Fruit fly (Drosophila melanogaster): ENCODE results near the gene Myc.

Gene Myc

dm6 chrX:3396837-3397495, 24.0 kb downstream of the Myc start (continued):
- peak; percentile 44; the same call in 2 of the 3 replicates for TF ChIP-seq tgo (GFP tag; IDR thresholded peaks at IDR 0.05)
- TF ChIP-seq emc (GFP tag; optimal IDR thresholded peaks at IDR 0.05), result no peak
- no peak for TF ChIP-seq trh (GFP tag; optimal IDR thresholded peaks at IDR 0.05)
- no peak for TF ChIP-seq CG11696 (GFP tag; IDR thresholded peaks at IDR 0.05)
- TF ChIP-seq hbn (GFP tag; IDR thresholded peaks at IDR 0.05; ENCODE audit: partially characterized antibody), result no peak; the same call in 1 of the 2 replicates
- peak; percentile 62 for TF ChIP-seq CG31441 (GFP tag; IDR thresholded peaks at IDR 0.05)
- no peak for TF ChIP-seq CG7928 (GFP tag; optimal IDR thresholded peaks at IDR 0.05)
- peak; percentile 73 for TF ChIP-seq Xrp1 (GFP tag; IDR thresholded peaks at IDR 0.05)
- TF ChIP-seq Mad (GFP tag; optimal IDR thresholded peaks at IDR 0.05), result no peak
- TF ChIP-seq CG6654 (GFP tag; optimal IDR thresholded peaks at IDR 0.05), result no peak
- TF ChIP-seq gcm2 (GFP tag; optimal IDR thresholded peaks at IDR 0.05), result no peak
- TF ChIP-seq gce (GFP tag; IDR thresholded peaks at IDR 0.05), result no peak
- TF ChIP-seq Nf-YC (tag; optimal IDR thresholded peaks at IDR 0.05), result no peak
- no peak for TF ChIP-seq CG9876 (GFP tag; optimal IDR thresholded peaks at IDR 0.05)
- TF ChIP-seq wdn (GFP tag; IDR thresholded peaks at IDR 0.05), result no peak
- no peak for TF ChIP-seq CG6175 (GFP tag; IDR thresholded peaks at IDR 0.05)
- TF ChIP-seq grau (tag; optimal IDR thresholded peaks at IDR 0.05), result peak; percentile 66

- TF ChIP-seq lab (GFP tag; optimal IDR thresholded peaks at IDR 0.05), result no peak
- TF ChIP-seq Med (GFP tag), result peak; percentile 51
- TF ChIP-seq Camta (GFP tag; optimal IDR thresholded peaks at IDR 0.05), result no peak
- TF ChIP-seq CG32532 (GFP tag; IDR thresholded peaks at IDR 0.05), result peak; percentile 51; the same call in 1 of the 2 replicates
- TF ChIP-seq yki (optimal IDR thresholded peaks at IDR 0.05), result no peak
- TF ChIP-seq Eip74EF (GFP tag; optimal IDR thresholded peaks at IDR 0.05), result peak in 1 of 2 experiments; percentile 74
- TF ChIP-seq prd (optimal IDR thresholded peaks at IDR 0.05), result no peak
- TF ChIP-seq prd (GFP tag; IDR thresholded peaks at IDR 0.05), result 0 out of 3 replicates have a peak, but pooled peaks have one; percentile 23
- no peak for TF ChIP-seq CG16815 (GFP tag; optimal IDR thresholded peaks at IDR 0.05)
- TF ChIP-seq Hey (tag; optimal IDR thresholded peaks at IDR 0.05), result no peak
- no peak for TF ChIP-seq vfl (GFP tag; optimal IDR thresholded peaks at IDR 0.05)
- TF ChIP-seq chinmo (GFP tag; IDR thresholded peaks at IDR 0.05; ENCODE audit: partially characterized antibody), result 0 out of 4 replicates have a peak, but pooled peaks have one; percentile 28
- TF ChIP-seq CkIIα-i1 (GFP tag; IDR thresholded peaks at IDR 0.05), result no peak
- no peak for TF ChIP-seq Sry-δ (GFP tag; optimal IDR thresholded peaks at IDR 0.05)
- peak; percentile 2 for TF ChIP-seq CG12769 (tag; optimal IDR thresholded peaks at IDR 0.05)
- TF ChIP-seq CG10543 (GFP tag; optimal IDR thresholded peaks at IDR 0.05), result peak; percentile 10
- TF ChIP-seq sob (GFP tag; IDR thresholded peaks at IDR 0.05), result 0 out of 2 replicates have a peak, but pooled peaks have one; percentile 10
- TF ChIP-seq tio (GFP tag; optimal IDR thresholded peaks at IDR 0.05), result no peak
- peak; percentile 83 for TF ChIP-seq CG9215 (GFP tag; IDR thresholded peaks at IDR 0.05)
- TF ChIP-seq shn (GFP tag; optimal IDR thresholded peaks at IDR 0.05), result no peak
- peak; percentile 37 for TF ChIP-seq sug (tag; optimal IDR thresholded peaks at IDR 0.05)
- no peak for TF ChIP-seq CG4820 (GFP tag; optimal IDR thresholded peaks at IDR 0.05)
- no peak for TF ChIP-seq Sin3A (optimal IDR thresholded peaks at IDR 0.05)
- TF ChIP-seq CG8924 (tag; optimal IDR thresholded peaks at IDR 0.05), result no peak
- peak; percentile 82 for TF ChIP-seq Adf1 (GFP tag; IDR thresholded peaks at IDR 0.05)
- TF ChIP-seq sens (GFP tag), result peak; percentile 71
- TF ChIP-seq sd (tag; optimal IDR thresholded peaks at IDR 0.05), result peak; percentile 27
- TF ChIP-seq CG8388 (GFP tag; optimal IDR thresholded peaks at IDR 0.05), result no peak
- no peak for TF ChIP-seq CG30020 (tag; optimal IDR thresholded peaks at IDR 0.05)
- no peak for TF ChIP-seq Deaf1 (tag; optimal IDR thresholded peaks at IDR 0.05)
- TF ChIP-seq hbn (GFP tag; IDR thresholded peaks at IDR 0.05; ENCODE audit: partially characterized antibody), result no peak
- peak; percentile 14 for TF ChIP-seq CG2120 (GFP tag; optimal IDR thresholded peaks at IDR 0.05)
- no peak for TF ChIP-seq CG11085 (GFP tag; IDR thresholded peaks at IDR 0.05)
- TF ChIP-seq Ets65A (GFP tag), result peak; percentile 91
Observed at dm6 chrX:3398576-3399277, 25.8 kb downstream of the Myc start.
